Worm (Caenorhabditis elegans) whole organism, young adult: Measurements from ENCODE around the gene F13H8.2.

ENCODE experiments used
- B0019.2 ChIP-seq: fragments of 200-800 bp; sonication (Bioruptor generic); conservative IDR thresholded peaks from 2 replicates; pipeline ENCODE4 v1.3.6; 2022; ENCODE audit warnings: missing genetic modification reagents, missing genetic modification characterization, missing compliant biosample characterization
- B0261.1 ChIP-seq: sonication (generic microtip); optimal IDR thresholded peaks from 2 replicates; lab custom pipeline; 2016; ENCODE audit warnings: mild to moderate bottlenecking, missing genetic modification characterization, moderate library complexity, missing compliant biosample characterization
- D2030.7 ChIP-seq: fragments of 200-800 bp; sonication (Bioruptor generic); IDR thresholded peaks from 2 replicates; pipeline ENCODE4 v1.3.6; 2022; ENCODE audit warnings: missing genetic modification reagents, missing genetic modification characterization, missing compliant biosample characterization
- F23B12.7 ChIP-seq: sonication (generic microtip); optimal IDR thresholded peaks from 2 replicates; lab custom pipeline; 2017; ENCODE audit warnings: missing genetic modification characterization, mild to moderate bottlenecking, missing compliant biosample characterization, antibody characterized with exemption, moderate library complexity; ENCODE audit not compliant: insufficient read depth
- K11D2.4 ChIP-seq: fragments of 200-800 bp; sonication (Bioruptor generic); IDR thresholded peaks from 2 replicates; pipeline ENCODE4 v1.3.6; 2022; ENCODE audit warnings: missing genetic modification reagents, missing genetic modification characterization, missing compliant biosample characterization
- Y53F4B.3 ChIP-seq: fragments of 200-800 bp; sonication (Bioruptor generic); IDR thresholded peaks from 2 replicates; pipeline ENCODE4 v1.3.6; 2022; ENCODE audit warnings: missing genetic modification reagents, missing genetic modification characterization, missing compliant biosample characterization
- Y56A3A.18 ChIP-seq: fragments of 200-800 bp; sonication (Bioruptor generic); IDR thresholded peaks from 2 replicates; pipeline ENCODE4 v1.3.6; 2022; ENCODE audit warnings: missing genetic modification reagents, missing genetic modification characterization, missing compliant biosample characterization
- Y79H2A.3 ChIP-seq: fragments of 200-800 bp; sonication (Bioruptor generic); conservative IDR thresholded peaks from 2 replicates; pipeline ENCODE4 v1.3.6; 2022; ENCODE audit warnings: missing genetic modification reagents, missing genetic modification characterization, missing compliant biosample characterization
- aptf-2 ChIP-seq: fragments of 200-800 bp; sonication (Bioruptor generic); conservative IDR thresholded peaks from 2 replicates; pipeline ENCODE4 v1.3.6; 2022; ENCODE audit warnings: missing genetic modification reagents, missing genetic modification characterization, missing compliant biosample characterization
- aptf-3 ChIP-seq: fragments of 200-800 bp; sonication (Bioruptor generic); IDR thresholded peaks from 2 replicates; pipeline ENCODE4 v1.3.6; 2022; ENCODE audit warnings: missing genetic modification characterization, missing compliant biosample characterization
- attf-6 ChIP-seq: fragments of 200-800 bp; sonication (Bioruptor generic); IDR thresholded peaks from 2 replicates; pipeline ENCODE4 v1.3.6; 2022; ENCODE audit warnings: missing genetic modification reagents, missing genetic modification characterization, missing compliant biosample characterization
- ccch-3 ChIP-seq: fragments of 200-800 bp; sonication (Bioruptor generic); optimal IDR thresholded peaks from 2 replicates; lab custom pipeline; 2018; ENCODE audit warnings: mild to moderate bottlenecking, missing genetic modification characterization, missing compliant biosample characterization
- cebp-2 ChIP-seq: fragments of 200-800 bp; sonication (Bioruptor generic); IDR thresholded peaks from 2 replicates; pipeline ENCODE4 v1.3.6; 2022; ENCODE audit warnings: missing genetic modification characterization, missing compliant biosample characterization
- ceh-91 ChIP-seq: fragments of 200-800 bp; sonication (Bioruptor generic); IDR thresholded peaks from 2 replicates; pipeline ENCODE4 v1.3.6; 2022; ENCODE audit warnings: missing genetic modification reagents, missing genetic modification characterization, missing compliant biosample characterization
- chd-7 ChIP-seq: sonication (generic microtip); optimal IDR thresholded peaks from 2 replicates; lab custom pipeline; 2016; ENCODE audit warnings: mild to moderate bottlenecking, missing genetic modification characterization, moderate library complexity, missing compliant biosample characterization
- efl-1 ChIP-seq: fragments of 150-350 bp; optimal IDR thresholded peaks from 2 replicates; lab custom pipeline; 2014; ENCODE audit warnings: missing biosample characterization, missing genetic modification reagents, missing genetic modification characterization
- egrh-3 ChIP-seq: fragments of 200-800 bp; sonication (Bioruptor generic); IDR thresholded peaks from 2 replicates; pipeline ENCODE4 v1.3.6; 2022; ENCODE audit warnings: missing genetic modification reagents, missing genetic modification characterization, missing compliant biosample characterization
- fkh-3 ChIP-seq: sonication (generic microtip); optimal IDR thresholded peaks from 2 replicates; lab custom pipeline; 2016; ENCODE audit warnings: mild to moderate bottlenecking, missing genetic modification characterization, missing compliant biosample characterization
- him-1 ChIP-seq: sonication (generic microtip); optimal IDR thresholded peaks from 2 replicates; lab custom pipeline; 2016; ENCODE audit warnings: missing genotype, missing genetic modification reagents, missing genetic modification characterization, missing compliant biosample characterization
- hlh-12 ChIP-seq: sonication (generic microtip); optimal IDR thresholded peaks from 2 replicates; lab custom pipeline; 2016; ENCODE audit warnings: missing genetic modification characterization, missing compliant biosample characterization
- hmg-20 ChIP-seq: fragments of 200-800 bp; sonication (Bioruptor generic); IDR thresholded peaks from 2 replicates; pipeline ENCODE4 v1.3.6; 2022; ENCODE audit warnings: missing genetic modification reagents, missing genetic modification characterization, missing compliant biosample characterization
- hsf-1 ChIP-seq: fragments of 200-800 bp; sonication (Bioruptor generic); IDR thresholded peaks from 2 replicates; pipeline ENCODE4 v1.3.6; 2022; ENCODE audit warnings: missing genetic modification reagents, missing genetic modification characterization, missing compliant biosample characterization
- lin-35 ChIP-seq, 3 experiments: fragments of 150-350 bp in 2 of 3; sonication (generic microtip) in 1 of 3; optimal IDR thresholded peaks; 2 replicates each; lab custom pipeline; 2014 to 2018; ENCODE audit warnings: missing biosample characterization in 3 of 3, missing genetic modification characterization in 3 of 3, missing genetic modification reagents in 3 of 3
- lsl-1 ChIP-seq: fragments of 200-800 bp; sonication (Bioruptor generic); optimal IDR thresholded peaks from 2 replicates; lab custom pipeline; 2018; ENCODE audit warnings: mild to moderate bottlenecking, missing genetic modification characterization, moderate library complexity, missing compliant biosample characterization
- madf-10 ChIP-seq: sonication (generic microtip); optimal IDR thresholded peaks from 2 replicates; lab custom pipeline; 2016; ENCODE audit warnings: mild to moderate bottlenecking, missing genetic modification characterization, missing compliant biosample characterization
- mxl-1 ChIP-seq: sonication (generic microtip); optimal IDR thresholded peaks from 2 replicates; lab custom pipeline; 2016; ENCODE audit warnings: missing genetic modification characterization, missing compliant biosample characterization
- nfya-2 ChIP-seq: fragments of 200-800 bp; sonication (Bioruptor generic); IDR thresholded peaks from 2 replicates; pipeline ENCODE4 v1.3.6; 2022; ENCODE audit warnings: missing genetic modification reagents, missing genetic modification characterization, missing compliant biosample characterization
- nhr-27 ChIP-seq: fragments of 200-800 bp; sonication (Bioruptor generic); optimal IDR thresholded peaks from 2 replicates; lab custom pipeline; 2018; ENCODE audit warnings: mild to moderate bottlenecking, missing genetic modification characterization, moderate library complexity, missing compliant biosample characterization
- nhr-80 ChIP-seq: sonication (generic microtip); optimal IDR thresholded peaks from 2 replicates; lab custom pipeline; 2016; ENCODE audit warnings: missing genetic modification characterization, missing compliant biosample characterization
- pha-4 ChIP-seq: fragments of 150-350 bp; sonication (generic microtip); optimal IDR thresholded peaks from 2 replicates; lab custom pipeline; 2014; ENCODE audit warnings: missing biosample characterization, missing genetic modification reagents, missing genetic modification characterization
- rcor-1 ChIP-seq: fragments of 200-800 bp; sonication (Bioruptor generic); IDR thresholded peaks from 2 replicates; pipeline ENCODE4 v1.3.6; 2022; ENCODE audit warnings: missing genetic modification reagents, missing genetic modification characterization, missing compliant biosample characterization
- snpc-4 ChIP-seq, 5 experiments: fragments of 150-350 bp in 1 of 5; sonication (generic microtip) in 4 of 5; optimal IDR thresholded peaks; 2 replicates each; lab custom pipeline; 2014 to 2018; ENCODE audit warnings: missing genetic modification characterization in 5 of 5, missing biosample characterization in 3 of 5, antibody characterized with exemption in 2 of 5, mild to moderate bottlenecking in 2 of 5, missing compliant biosample characterization in 2 of 5, missing genotype in 2 of 5, moderate library complexity in 2 of 5, missing genetic modification reagents in 1 of 5
- tbp1 ChIP-seq: fragments of 200-800 bp; sonication (Bioruptor generic); optimal IDR thresholded peaks from 2 replicates; lab custom pipeline; 2018; ENCODE audit warnings: mild to moderate bottlenecking, missing genetic modification characterization, missing compliant biosample characterization
- unc-62 ChIP-seq: fragments of 150-350 bp; optimal IDR thresholded peaks from 2 replicates; lab custom pipeline; 2014; ENCODE audit warnings: missing biosample characterization, missing genetic modification reagents, missing genetic modification characterization

F13H8.2 gene

ce11 chrII:6292527-6292926 is 22.4 kb downstream of the F13H8.2 start, which contains the start of gene nyn-3:
Gene nyn-3, minus strand, starts transcription at chrII:6292627.
- TF ChIP-seq unc-62 (GFP tag; lab: Kevin White, UChicago) (no peak), aptf-3 (GFP tag; lab: Robert Waterston, UW) (no peak), efl-1 (GFP tag; lab: Kevin White, UChicago) (no peak), B0261.1 (tag; lab: Kevin White, UChicago) (no peak), snpc-4 (GFP tag; optimal IDR thresholded peaks at IDR 0.05; lab: Kevin White, UChicago) (no peak), snpc-4 (tag; optimal IDR thresholded peaks at IDR 0.05; lab: Kevin White, UChicago) (no peak), mxl-1 (tag; lab: Kevin White, UChicago) (no peak), K11D2.4 (GFP tag; lab: Robert Waterston, UW) (no peak), Y56A3A.18 (GFP tag; lab: Robert Waterston, UW) (no peak)
- TF ChIP-seq, all 124 proteins: peak for 0

DNA sequence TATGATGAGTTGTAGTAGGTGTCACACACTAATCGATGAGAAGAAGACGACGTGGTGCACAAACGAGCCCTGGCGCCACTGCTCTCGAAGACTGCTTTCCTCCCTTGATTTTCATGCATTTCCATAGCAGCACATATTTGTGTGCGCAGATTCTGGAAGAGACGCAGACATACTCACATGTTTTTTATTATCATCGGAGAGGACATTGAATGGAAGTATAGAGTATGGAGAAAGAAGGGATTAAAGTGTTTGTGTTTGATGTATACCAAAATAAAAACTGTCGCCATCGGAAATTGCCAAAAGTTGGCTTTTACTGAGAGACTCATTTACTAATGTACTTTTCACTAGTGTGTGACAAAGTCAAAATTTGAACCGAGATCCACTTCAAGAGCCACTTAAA is 24.1 kb downstream of the F13H8.2 start, which contains the start of gene mps-1:
mps-1 (minus strand) TSS at position 101 of the 400 bp plus-strand sequence.
- TF ChIP-seq egrh-3 (GFP tag; lab: Robert Waterston, UW) (no peak), F23B12.7 (tag; lab: Kevin White, UChicago) (no peak), hlh-12 (no peak), madf-10 (tag; lab: Kevin White, UChicago) (no peak), rcor-1 (GFP tag; lab: Robert Waterston, UW) (no peak), aptf-2 (GFP tag; lab: Robert Waterston, UW) (no peak), D2030.7 (no peak), nfya-2 (GFP tag; lab: Robert Waterston, UW) (no peak), nhr-27 (no peak)

DNA sequence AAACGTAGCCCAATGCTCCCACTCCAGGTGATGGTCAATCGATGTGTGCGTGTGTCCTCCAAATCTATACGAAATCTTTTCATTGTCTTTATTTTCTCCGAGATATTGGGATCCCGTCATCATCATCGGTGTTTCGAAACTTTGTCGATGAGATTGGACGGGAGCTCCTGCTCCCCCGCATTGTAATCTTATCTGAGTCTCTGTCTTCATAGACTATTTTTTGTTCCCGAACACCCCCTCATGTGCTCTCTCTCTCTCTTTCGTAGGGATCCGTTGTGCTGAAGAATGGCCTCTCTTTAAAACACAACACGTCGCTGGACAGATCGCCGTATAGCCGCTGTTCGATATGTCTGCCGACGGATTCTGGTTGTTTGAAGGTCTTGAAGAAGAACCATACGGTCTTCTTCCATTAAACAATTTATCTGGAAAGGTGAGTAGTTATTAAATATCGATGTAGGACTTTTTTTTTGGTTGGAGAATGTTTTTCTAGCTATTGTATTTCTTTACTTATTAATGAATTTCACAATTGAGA is 33.1 kb downstream of the F13H8.2 start, which contains the start of gene C29F5.1:
C29F5.1 (plus strand) TSS at position 317 of the 532 bp plus-strand sequence.
- TF ChIP-seq pha-4 = no peak

- TF ChIP-seq ceh-91 (GFP tag; lab: Robert Waterston, UW) (no peak), chd-7 (tag; lab: Kevin White, UChicago) (no peak), attf-6 (no peak), F23B12.7 (tag; lab: Kevin White, UChicago) (no peak), ccch-3 (no peak), lsl-1 (GFP tag; lab: Kevin White, UChicago) (no peak), lin-35 (GFP tag; optimal IDR thresholded peaks at IDR 0.05; lab: Kevin White, UChicago) (no peak), nhr-80 (tag; lab: Kevin White, UChicago) (no peak), hsf-1 (no peak), cebp-2 (GFP tag; lab: Robert Waterston, UW) (no peak), Y53F4B.3 (no peak), hmg-20 (GFP tag; lab: Robert Waterston, UW) (no peak), fkh-3 (tag; lab: Kevin White, UChicago) (no peak), B0019.2 (GFP tag; lab: Robert Waterston, UW) (no peak), Y79H2A.3 (no peak), efl-1 (GFP tag; lab: Kevin White, UChicago) (no peak), him-1 (no peak), tbp1 (no peak)
Measured at ce11 chrII:6306125-6306524, 36.0 kb downstream of the F13H8.2 start, which contains the start of gene C29F5.8. Gene C29F5.8, plus strand, starts transcription at chrII:6306425.
